Worm (Caenorhabditis elegans) whole organism, late embryonic: ENCODE results near the gene rif-1.2.

Experiments used
- C08G9.2 ChIP-seq: sonication (generic microtip); optimal IDR thresholded peaks from 2 replicates; lab custom pipeline; 2016; ENCODE audit warnings: mild to moderate bottlenecking, missing genetic modification characterization, moderate library complexity, missing compliant biosample characterization
- C38D4.7 ChIP-seq: fragments of 200-800 bp; sonication (Bioruptor generic); optimal IDR thresholded peaks from 2 replicates; lab custom pipeline; 2018; ENCODE audit warnings: mild to moderate bottlenecking, missing genetic modification characterization, moderate library complexity, missing compliant biosample characterization
- F13H6.1 ChIP-seq: sonication (generic microtip); optimal IDR thresholded peaks from 2 replicates; lab custom pipeline; 2016; ENCODE audit warnings: missing genetic modification characterization, missing compliant biosample characterization
- K02D7.2 ChIP-seq: sonication (generic microtip); optimal IDR thresholded peaks from 2 replicates; lab custom pipeline; 2017; ENCODE audit warnings: mild to moderate bottlenecking, missing genetic modification characterization, missing compliant biosample characterization
- K09A11.1 ChIP-seq: sonication (generic microtip); optimal IDR thresholded peaks from 2 replicates; lab custom pipeline; 2017; ENCODE audit warnings: antibody characterized with exemption, mild to moderate bottlenecking, missing genetic modification characterization, missing compliant biosample characterization; ENCODE audit not compliant: insufficient read depth
- T23F11.4 ChIP-seq: fragments of 200-800 bp; sonication (Bioruptor generic); optimal IDR thresholded peaks from 2 replicates; lab custom pipeline; 2018; ENCODE audit warnings: mild to moderate bottlenecking, missing genetic modification characterization, missing compliant biosample characterization
- ahr-1 ChIP-seq: sonication (generic microtip); optimal IDR thresholded peaks from 2 replicates; lab custom pipeline; 2016; ENCODE audit warnings: missing genetic modification characterization, missing compliant biosample characterization
- ama-1 ChIP-seq: fragments of 150-350 bp; optimal IDR thresholded peaks from 2 replicates; lab custom pipeline; 2014
- ceh-14 ChIP-seq: sonication (generic microtip); optimal IDR thresholded peaks from 2 replicates; lab custom pipeline; 2016; ENCODE audit warnings: missing genotype, missing genetic modification characterization, missing compliant biosample characterization
- ceh-19 ChIP-seq: fragments of 200-800 bp; sonication (Bioruptor generic); optimal IDR thresholded peaks from 2 replicates; lab custom pipeline; 2018; ENCODE audit warnings: mild to moderate bottlenecking, missing genetic modification characterization, missing compliant biosample characterization
- ceh-2 ChIP-seq: sonication (generic microtip); optimal IDR thresholded peaks from 2 replicates; lab custom pipeline; 2016; ENCODE audit warnings: missing genotype, missing genetic modification characterization, missing compliant biosample characterization
- ceh-24 ChIP-seq: sonication (generic microtip); optimal IDR thresholded peaks from 2 replicates; lab custom pipeline; 2016; ENCODE audit warnings: mild to moderate bottlenecking, missing genetic modification characterization, missing compliant biosample characterization
- ceh-30 ChIP-seq: fragments of 150-350 bp; optimal IDR thresholded peaks from 2 replicates; lab custom pipeline; 2014; ENCODE audit warnings: missing biosample characterization, missing genetic modification characterization
- ceh-34 ChIP-seq: sonication (generic microtip); optimal IDR thresholded peaks from 2 replicates; lab custom pipeline; 2016; ENCODE audit warnings: mild to moderate bottlenecking, missing genetic modification characterization, missing compliant biosample characterization
- ceh-48 ChIP-seq: sonication (generic microtip); optimal IDR thresholded peaks from 2 replicates; lab custom pipeline; 2016; ENCODE audit warnings: missing genetic modification characterization, inconsistent platforms, missing compliant biosample characterization
- che-1 ChIP-seq: sonication (generic microtip); optimal IDR thresholded peaks from 2 replicates; lab custom pipeline; 2016; ENCODE audit warnings: mild to moderate bottlenecking, missing genetic modification characterization, missing compliant biosample characterization
- dve-1 ChIP-seq: sonication (generic microtip); optimal IDR thresholded peaks from 2 replicates; lab custom pipeline; 2017; ENCODE audit warnings: antibody characterized with exemption, mild to moderate bottlenecking, missing genetic modification characterization, missing compliant biosample characterization
- elt-2 ChIP-seq: sonication (generic microtip); optimal IDR thresholded peaks from 2 replicates; lab custom pipeline; 2016; ENCODE audit warnings: missing genetic modification reagents, missing genetic modification characterization, missing compliant biosample characterization
- elt-4 ChIP-seq: sonication (generic microtip); optimal IDR thresholded peaks from 2 replicates; lab custom pipeline; 2016; ENCODE audit warnings: missing genetic modification characterization, missing compliant biosample characterization
- ets-4 ChIP-seq: sonication (generic microtip); optimal IDR thresholded peaks from 2 replicates; lab custom pipeline; 2016; ENCODE audit warnings: missing genetic modification characterization, missing compliant biosample characterization
- fkh-6 ChIP-seq: sonication (generic microtip); optimal IDR thresholded peaks from 2 replicates; lab custom pipeline; 2016; ENCODE audit warnings: missing genetic modification characterization, missing compliant biosample characterization
- gmeb-2 ChIP-seq: sonication (generic microtip); optimal IDR thresholded peaks from 2 replicates; lab custom pipeline; 2016; ENCODE audit warnings: missing genetic modification characterization, inconsistent platforms, missing compliant biosample characterization
- hlh-13 ChIP-seq: fragments of 200-800 bp; sonication (Bioruptor generic); optimal IDR thresholded peaks from 2 replicates; lab custom pipeline; 2018; ENCODE audit warnings: mild to moderate bottlenecking, missing genetic modification characterization, missing compliant biosample characterization
- hlh-15 ChIP-seq: sonication (generic microtip); optimal IDR thresholded peaks from 2 replicates; lab custom pipeline; 2016; ENCODE audit warnings: missing genetic modification characterization, missing compliant biosample characterization
- hlh-6 ChIP-seq: sonication (generic microtip); optimal IDR thresholded peaks from 2 replicates; lab custom pipeline; 2016; ENCODE audit warnings: missing genotype, missing genetic modification characterization, missing compliant biosample characterization
- hlh-8 ChIP-seq: sonication (generic microtip); optimal IDR thresholded peaks from 2 replicates; lab custom pipeline; 2016; ENCODE audit warnings: missing genotype, missing genetic modification characterization, missing compliant biosample characterization
- lim-6 ChIP-seq: sonication (generic microtip); optimal IDR thresholded peaks from 2 replicates; lab custom pipeline; 2016; ENCODE audit warnings: missing genetic modification characterization, missing compliant biosample characterization
- lin-11 ChIP-seq: fragments of 200-800 bp; sonication (Bioruptor generic); optimal IDR thresholded peaks from 2 replicates; lab custom pipeline; 2018; ENCODE audit warnings: mild to moderate bottlenecking, missing genetic modification characterization, missing compliant biosample characterization
- madf-2 ChIP-seq: sonication (generic microtip); optimal IDR thresholded peaks from 2 replicates; lab custom pipeline; 2017; ENCODE audit warnings: missing genetic modification characterization, missing compliant biosample characterization
- mec-3 ChIP-seq: sonication (generic microtip); optimal IDR thresholded peaks from 2 replicates; lab custom pipeline; 2016; ENCODE audit warnings: borderline replicate concordance, missing genetic modification characterization, missing compliant biosample characterization
- nfya-1 ChIP-seq: sonication (generic microtip); optimal IDR thresholded peaks from 2 replicates; lab custom pipeline; 2017; ENCODE audit warnings: missing genetic modification characterization, mild to moderate bottlenecking, missing compliant biosample characterization, antibody characterized with exemption, moderate library complexity
- npax-4 ChIP-seq: sonication (generic microtip); optimal IDR thresholded peaks from 2 replicates; lab custom pipeline; 2016; ENCODE audit warnings: missing genetic modification characterization, missing compliant biosample characterization
- odd-2 ChIP-seq: sonication (generic microtip); optimal IDR thresholded peaks from 2 replicates; lab custom pipeline; 2017; ENCODE audit warnings: antibody characterized with exemption, mild to moderate bottlenecking, missing genetic modification characterization, missing compliant biosample characterization
- pag-3 ChIP-seq: sonication (generic microtip); optimal IDR thresholded peaks from 2 replicates; lab custom pipeline; 2016; ENCODE audit warnings: missing compliant biosample characterization, missing genetic modification characterization, borderline replicate concordance
- pat-9 ChIP-seq: fragments of 200-800 bp; sonication (Bioruptor generic); optimal IDR thresholded peaks from 2 replicates; lab custom pipeline; 2018; ENCODE audit warnings: mild to moderate bottlenecking, missing genetic modification characterization, moderate library complexity, missing compliant biosample characterization
- pha-2 ChIP-seq: sonication (generic microtip); optimal IDR thresholded peaks from 2 replicates; lab custom pipeline; 2017; ENCODE audit warnings: mild to moderate bottlenecking, missing genetic modification characterization, missing compliant biosample characterization
- pha-4 ChIP-seq: fragments of 150-350 bp; optimal IDR thresholded peaks from 2 replicates; lab custom pipeline; 2018; ENCODE audit warnings: missing biosample characterization, missing genetic modification reagents, missing genetic modification characterization
- pqm-1 ChIP-seq: sonication (generic microtip); optimal IDR thresholded peaks from 2 replicates; lab custom pipeline; 2016; ENCODE audit warnings: missing genetic modification characterization, missing compliant biosample characterization
- pros-1 ChIP-seq: fragments of 150-350 bp; optimal IDR thresholded peaks from 2 replicates; lab custom pipeline; 2014; ENCODE audit warnings: missing biosample characterization, missing genetic modification reagents, missing genetic modification characterization
- ref-2 ChIP-seq: sonication (generic microtip); optimal IDR thresholded peaks from 2 replicates; lab custom pipeline; 2016; ENCODE audit warnings: missing genetic modification characterization, missing compliant biosample characterization
- sdc-2 ChIP-seq: sonication (generic microtip); optimal IDR thresholded peaks from 2 replicates; lab custom pipeline; 2016; ENCODE audit warnings: missing genotype, missing genetic modification characterization, missing compliant biosample characterization
- sox-4 ChIP-seq: sonication (generic microtip); optimal IDR thresholded peaks from 2 replicates; lab custom pipeline; 2017; ENCODE audit warnings: mild to moderate bottlenecking, missing genetic modification characterization, inconsistent platforms, missing compliant biosample characterization
- tbx-7 ChIP-seq: sonication (generic microtip); optimal IDR thresholded peaks from 2 replicates; lab custom pipeline; 2016; ENCODE audit warnings: missing genotype, missing genetic modification characterization, missing compliant biosample characterization
- ttx-3 ChIP-seq: sonication (generic microtip); optimal IDR thresholded peaks from 2 replicates; lab custom pipeline; 2016; ENCODE audit warnings: missing genetic modification reagents, missing genetic modification characterization, missing compliant biosample characterization
- unc-3 ChIP-seq, 2 experiments: fragments of 200-800 bp in 1 of 2; sonication (Bioruptor generic) in 1 of 2; sonication (generic microtip) in 1 of 2; conservative IDR thresholded peaks in 1 of 2; optimal IDR thresholded peaks in 1 of 2; 2 replicates each; pipeline versions ENCODE4 v1.3.6 to Lab custom; 2016 to 2022; ENCODE audit warnings: missing compliant biosample characterization in 2 of 2, missing genetic modification characterization in 2 of 2, missing genetic modification reagents in 1 of 2

rif-1.2 gene

DNA sequence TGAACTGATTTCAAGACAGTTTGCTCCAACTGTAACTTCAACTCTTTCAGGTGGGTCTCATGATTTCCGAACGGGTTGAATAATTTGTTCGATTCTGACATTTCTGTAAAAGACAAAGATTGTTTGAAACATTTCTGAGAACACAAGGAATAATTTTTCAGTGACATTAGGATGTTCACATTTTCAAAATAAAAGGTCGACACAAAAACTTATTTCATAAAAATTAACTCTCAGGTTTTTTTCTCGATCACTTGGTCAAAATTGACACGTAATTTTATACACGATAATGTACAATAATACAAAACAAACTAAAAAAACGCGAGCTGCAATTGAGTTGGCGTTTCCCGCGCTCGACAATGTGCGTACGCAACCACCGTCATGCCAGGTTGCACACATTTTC, at the start of gene rif-1.2:
rif-1.2 (minus strand) TSS at position 101 of the 400 bp plus-strand sequence.
- TF ChIP-seq ahr-1 (no peak), ref-2 (tag; lab: Kevin White, UChicago) (no peak), ceh-34 (tag; lab: Kevin White, UChicago) (no peak), ama-1 (lab: Kevin White, UChicago) (no peak), ceh-48 (tag; lab: Kevin White, UChicago) (no peak), pha-4 (no peak), madf-2 (tag; lab: Kevin White, UChicago) (no peak), ceh-2 (tag; lab: Kevin White, UChicago) (no peak), nfya-1 (tag; lab: Kevin White, UChicago) (no peak)

DNA sequence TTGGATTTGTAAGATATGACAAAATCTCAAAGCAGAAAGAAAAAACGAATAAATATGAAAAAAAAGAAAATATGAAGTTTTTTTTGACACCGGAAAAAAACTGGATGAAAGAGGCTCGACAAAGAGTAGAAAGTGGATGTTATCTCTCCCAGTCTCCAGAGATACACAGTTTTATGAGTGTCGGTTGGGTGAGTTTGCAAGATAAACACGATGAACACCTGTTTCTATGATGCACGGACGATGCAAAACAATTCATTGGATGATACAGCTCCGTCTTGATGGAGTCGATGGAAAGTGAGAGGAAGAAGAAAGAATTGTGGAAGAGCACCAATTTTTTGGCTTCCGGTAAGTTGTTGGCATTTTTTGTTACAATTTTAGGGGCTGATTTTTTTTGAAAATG, 44.6 kb upstream of the rif-1.2 start:
- TF ChIP-seq pha-2 (tag; lab: Kevin White, UChicago): no peak
- TF ChIP-seq ceh-14: no peak
- TF ChIP-seq elt-2 (tag; lab: Kevin White, UChicago): no peak
- TF ChIP-seq pqm-1 (tag; lab: Kevin White, UChicago): no peak
- no peak for TF ChIP-seq unc-3 (GFP tag; conservative IDR thresholded peaks at IDR 0.05; lab: Robert Waterston, UW)
- no peak for TF ChIP-seq unc-3 (tag; optimal IDR thresholded peaks at IDR 0.05; lab: Kevin White, UChicago)
- TF ChIP-seq gmeb-2 (tag; lab: Kevin White, UChicago): no peak
- TF ChIP-seq che-1 (tag; lab: Kevin White, UChicago): no peak

DNA sequence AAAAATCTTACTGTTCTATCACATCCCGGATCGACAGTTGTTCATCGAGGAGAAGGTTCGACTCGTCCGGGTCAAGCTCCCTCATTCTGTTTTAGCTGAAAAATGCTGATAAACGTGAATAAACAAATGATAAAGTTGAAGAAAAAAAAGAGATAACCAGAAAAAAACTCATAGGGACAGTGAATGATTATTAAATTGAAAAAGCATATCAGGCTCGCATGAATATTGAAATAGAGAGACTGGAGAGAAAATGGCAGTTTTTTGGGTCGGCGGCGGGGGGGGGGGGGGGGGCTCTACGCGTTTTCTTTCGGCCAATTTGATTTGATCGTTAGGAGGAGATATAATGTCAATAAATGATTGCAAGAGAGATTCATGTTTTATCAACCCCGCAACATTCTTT, 42.7 kb upstream of the rif-1.2 start, which contains the start of gene lin-2:
lin-2 (minus strand) TSS at position 101 of the 400 bp plus-strand sequence.
- TF ChIP-seq K02D7.2 (tag; lab: Kevin White, UChicago): no peak
- no peak for TF ChIP-seq ceh-19 (GFP tag; lab: Kevin White, UChicago)
- no peak for TF ChIP-seq ahr-1
- no peak for TF ChIP-seq ceh-30 (tag; lab: Kevin White, UChicago)
- no peak for TF ChIP-seq hlh-6 (tag; lab: Kevin White, UChicago)
- no peak for TF ChIP-seq lim-6

DNA sequence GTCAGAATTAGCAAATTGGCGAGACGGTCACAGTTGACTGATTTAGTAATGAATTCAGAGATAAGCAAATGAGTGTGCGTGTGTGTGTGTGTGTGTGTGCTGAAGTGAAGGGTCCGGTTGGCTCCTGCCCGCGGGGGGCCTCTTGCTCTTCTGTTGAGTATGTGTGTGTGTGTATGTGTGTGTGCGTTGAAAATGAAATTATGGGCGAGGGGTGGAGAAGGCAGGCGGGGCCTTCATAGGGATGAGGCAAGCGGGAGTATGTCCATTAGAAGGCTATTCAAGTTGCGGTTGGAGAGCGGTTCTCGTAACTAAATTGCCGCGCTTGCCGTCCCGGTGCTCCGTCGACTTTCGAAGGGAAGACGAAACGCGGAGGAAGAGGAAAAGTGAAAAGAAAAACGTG, 36.1 kb upstream of the rif-1.2 start:
- TF ChIP-seq sdc-2 (tag; lab: Kevin White, UChicago): peak; percentile 8
- TF ChIP-seq pha-2 (tag; lab: Kevin White, UChicago): no peak
- peak; percentile 22 for TF ChIP-seq F13H6.1 (tag; lab: Kevin White, UChicago)
- TF ChIP-seq elt-2 (tag; lab: Kevin White, UChicago): no peak
- no peak for TF ChIP-seq odd-2 (tag; lab: Kevin White, UChicago)
- no peak for TF ChIP-seq dve-1
- no peak for TF ChIP-seq ttx-3
- no peak for TF ChIP-seq ceh-30 (tag; lab: Kevin White, UChicago)
- no peak for TF ChIP-seq pqm-1 (tag; lab: Kevin White, UChicago)
- no peak for TF ChIP-seq T23F11.4 (GFP tag; lab: Kevin White, UChicago)
- TF ChIP-seq npax-4 (tag; lab: Kevin White, UChicago): no peak
- TF ChIP-seq ceh-24 (tag; lab: Kevin White, UChicago): no peak
- no peak for TF ChIP-seq ama-1 (lab: Kevin White, UChicago)
- peak; percentile 23 for TF ChIP-seq sox-4 (tag; lab: Kevin White, UChicago)
- no peak for TF ChIP-seq pros-1 (tag; lab: Kevin White, UChicago)
- no peak for TF ChIP-seq ceh-48 (tag; lab: Kevin White, UChicago)
- peak; percentile 28 for TF ChIP-seq madf-2 (tag; lab: Kevin White, UChicago)
- TF ChIP-seq fkh-6 (tag; lab: Kevin White, UChicago): no peak
- no peak for TF ChIP-seq hlh-15
- no peak for TF ChIP-seq ceh-19 (GFP tag; lab: Kevin White, UChicago)
- no peak for TF ChIP-seq hlh-8 (tag; lab: Kevin White, UChicago)
- TF ChIP-seq lin-11: no peak
- no peak for TF ChIP-seq pat-9 (tag; lab: Kevin White, UChicago)
- no peak for TF ChIP-seq elt-4 (tag; lab: Kevin White, UChicago)
- TF ChIP-seq K09A11.1: no peak
- peak; percentile 26 for TF ChIP-seq hlh-13 (GFP tag; lab: Kevin White, UChicago)
- no peak for TF ChIP-seq ceh-34 (tag; lab: Kevin White, UChicago)
- no peak for TF ChIP-seq K02D7.2 (tag; lab: Kevin White, UChicago)
- no peak for TF ChIP-seq C38D4.7
- TF ChIP-seq lim-6: no peak
- TF ChIP-seq pag-3 (tag; lab: Kevin White, UChicago): no peak
- no peak for TF ChIP-seq unc-3 (GFP tag; conservative IDR thresholded peaks at IDR 0.05; lab: Robert Waterston, UW)
- TF ChIP-seq unc-3 (tag; optimal IDR thresholded peaks at IDR 0.05; lab: Kevin White, UChicago): no peak
- TF ChIP-seq mec-3 (tag; lab: Kevin White, UChicago): no peak
- no peak for TF ChIP-seq tbx-7
- no peak for TF ChIP-seq ets-4
- TF ChIP-seq C08G9.2 (tag; lab: Kevin White, UChicago): no peak
